Worm (Caenorhabditis elegans): ENCODE results near the gene srw-15.

DNA sequence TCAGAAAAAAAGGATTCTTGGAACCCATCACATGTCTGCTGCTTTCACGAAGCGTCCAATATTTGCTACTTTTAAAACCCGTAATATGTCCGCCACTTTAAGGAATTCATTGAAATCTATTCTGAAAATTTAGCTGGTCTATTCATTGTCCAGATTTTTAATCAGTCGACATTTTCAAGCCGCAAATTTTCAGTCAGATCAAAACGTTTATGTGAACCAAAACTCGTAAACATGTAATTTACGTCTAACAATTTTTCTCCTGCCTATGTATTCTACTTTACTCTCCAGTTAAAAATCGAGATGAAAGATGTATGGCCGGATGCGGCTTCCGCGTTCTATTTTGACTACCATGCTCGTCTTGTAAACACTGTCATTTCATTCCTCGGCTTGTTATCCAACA, 32.4 kb upstream of the srw-15 start, which contains the start of gene srw-1:
- TF ChIP-seq pqm-1 (tag; optimal IDR thresholded peaks at IDR 0.05) (no peak), unc-3 (GFP tag; conservative IDR thresholded peaks at IDR 0.05) (no peak), unc-3 (tag; optimal IDR thresholded peaks at IDR 0.05) (no peak), lin-11 (tag; optimal IDR thresholded peaks at IDR 0.05) (no peak), pag-3 (tag; optimal IDR thresholded peaks at IDR 0.05; ENCODE audit: borderline replicate concordance) (no peak), pros-1 (tag; optimal IDR thresholded peaks at IDR 0.05) (no peak), nfya-1 (tag; optimal IDR thresholded peaks at IDR 0.05) (no peak), C08G9.2 (tag; optimal IDR thresholded peaks at IDR 0.05) (no peak), pax-1 (tag; optimal IDR thresholded peaks at IDR 0.05) (no peak), K09A11.1 (tag; optimal IDR thresholded peaks at IDR 0.05; ENCODE audit: insufficient read depth) (no peak), tbx-2 (tag; optimal IDR thresholded peaks at IDR 0.05) (no peak), madf-2 (tag; optimal IDR thresholded peaks at IDR 0.05) (no peak)
